Worm (Caenorhabditis elegans) whole organism, L3 larva: ENCODE data around the gene acl-2.

ENCODE experiments used
- ceh-16 ChIP-seq: sonication (generic microtip); optimal IDR thresholded peaks from 2 replicates; lab custom pipeline; 2017; ENCODE audit warnings: missing biosample characterization, missing genetic modification characterization
- daf-12 ChIP-seq: fragments of 150-350 bp; optimal IDR thresholded peaks from 2 replicates; lab custom pipeline; 2014; ENCODE audit warnings: missing biosample characterization, missing genetic modification reagents, missing genetic modification characterization
- pqm-1 ChIP-seq: fragments of 150-350 bp; optimal IDR thresholded peaks from 2 replicates; lab custom pipeline; 2017; ENCODE audit warnings: missing biosample characterization, missing genetic modification characterization, inconsistent platforms

- TF ChIP-seq daf-12 (tag; lab: Kevin White, UChicago) = no peak
- no peak for TF ChIP-seq pqm-1 (tag; lab: Kevin White, UChicago)
- TF ChIP-seq ceh-16 = no peak
These were observed 15.6 kb upstream of the acl-2 start for ce11 chrV:10046503-10046902.
